Fruit fly (Drosophila melanogaster) whole organism, embryonic: ENCODE data around the gene Cpsf5.
A peak's percentile ranks its signal among the peaks of the same experiment; 100 is the strongest.

Source experiments
- Bteb2 ChIP-seq: fragments of 200-800 bp; sonication (Bioruptor generic); optimal IDR thresholded peaks from 2 replicates; lab custom pipeline; 2016; ENCODE audit warnings: missing biosample characterization, missing genetic modification characterization
- CG10267 ChIP-seq: fragments of 200-800 bp; sonication (Bioruptor generic); optimal IDR thresholded peaks from 2 replicates; lab custom pipeline; 2018; ENCODE audit warnings: missing biosample characterization, mild to moderate bottlenecking, missing genetic modification characterization, moderate library complexity
- CG10321 ChIP-seq: fragments of 200-800 bp; sonication (Bioruptor generic); IDR thresholded peaks from 2 replicates; pipeline ENCODE4 v1.3.6; 2022; ENCODE audit warnings: missing biosample characterization, missing genetic modification characterization
- CG12155 ChIP-seq: fragments of 200-800 bp; sonication (Bioruptor generic); optimal IDR thresholded peaks from 3 replicates; lab custom pipeline; 2016; ENCODE audit warnings: missing biosample characterization, missing genetic modification characterization
- CG2678 ChIP-seq: fragments of 200-800 bp; sonication (Bioruptor generic); optimal IDR thresholded peaks from 3 replicates; lab custom pipeline; 2019; ENCODE audit warnings: missing biosample characterization, mild to moderate bottlenecking, missing genetic modification characterization, moderate library complexity
- CG31224 ChIP-seq: fragments of 200-800 bp; sonication (Bioruptor generic); IDR thresholded peaks from 2 replicates; pipeline ENCODE4 v1.3.6; 2022; ENCODE audit warnings: missing biosample characterization, missing genetic modification characterization
- CG3407 ChIP-seq: fragments of 200-800 bp; sonication (Bioruptor generic); optimal IDR thresholded peaks from 2 replicates; lab custom pipeline; 2018; ENCODE audit warnings: missing biosample characterization, mild to moderate bottlenecking, missing genetic modification characterization
- CG34376 ChIP-seq: fragments of 200-800 bp; sonication (Bioruptor generic); optimal IDR thresholded peaks from 2 replicates; lab custom pipeline; 2018; ENCODE audit warnings: missing biosample characterization, mild to moderate bottlenecking, missing genetic modification characterization
- CG34422 ChIP-seq: fragments of 200-800 bp; sonication (Bioruptor generic); IDR thresholded peaks from 3 replicates; pipeline ENCODE4 v1.3.6; 2022; ENCODE audit warnings: missing biosample characterization, missing genetic modification characterization
- CG4854 ChIP-seq: fragments of 200-800 bp; sonication (Bioruptor generic); optimal IDR thresholded peaks from 2 replicates; lab custom pipeline; 2016; ENCODE audit warnings: missing biosample characterization, missing genetic modification characterization, inconsistent platforms
- CG6765 ChIP-seq: fragments of 200-800 bp; sonication (Bioruptor generic); optimal IDR thresholded peaks from 3 replicates; lab custom pipeline; 2017; ENCODE audit warnings: missing biosample characterization, mild to moderate bottlenecking, missing genetic modification characterization
- CG8359 ChIP-seq: fragments of 200-800 bp; sonication (Bioruptor generic); optimal IDR thresholded peaks from 2 replicates; lab custom pipeline; 2017; ENCODE audit warnings: missing biosample characterization, mild to moderate bottlenecking, missing genetic modification characterization, borderline replicate concordance
- CG8388 ChIP-seq: fragments of 200-800 bp; sonication (Bioruptor generic); optimal IDR thresholded peaks from 2 replicates; lab custom pipeline; 2019; ENCODE audit warnings: missing biosample characterization, mild to moderate bottlenecking, missing genetic modification characterization, moderate library complexity
- D19A ChIP-seq: fragments of 200-800 bp; optimal IDR thresholded peaks from 3 replicates; lab custom pipeline; 2019; ENCODE audit warnings: missing biosample characterization, mild to moderate bottlenecking, missing genetic modification characterization, moderate library complexity
- Dll ChIP-seq: fragments of 200-800 bp; sonication (Bioruptor generic); IDR thresholded peaks from 4 replicates; pipeline ENCODE4 v1.3.6; 2022; ENCODE audit warnings: missing biosample characterization, missing genetic modification characterization; ENCODE audit not compliant: partially characterized antibody
- Doc3 ChIP-seq: fragments of 200-800 bp; sonication (Bioruptor generic); IDR thresholded peaks from 3 replicates; pipeline ENCODE4 v1.3.6; 2022; ENCODE audit warnings: missing biosample characterization, missing genetic modification characterization; ENCODE audit not compliant: partially characterized antibody
- Hey ChIP-seq: fragments of 200-800 bp; sonication (Bioruptor generic); optimal IDR thresholded peaks from 3 replicates; lab custom pipeline; 2018; ENCODE audit warnings: missing biosample characterization, mild to moderate bottlenecking, missing genetic modification characterization
- Hmx ChIP-seq: fragments of 200-800 bp; sonication (Bioruptor generic); optimal IDR thresholded peaks from 2 replicates; lab custom pipeline; 2016; ENCODE audit warnings: missing biosample characterization, missing genetic modification characterization
- Lhr ChIP-seq: fragments of 200-800 bp; sonication (Bioruptor generic); optimal IDR thresholded peaks from 3 replicates; lab custom pipeline; 2017; ENCODE audit warnings: mild to moderate bottlenecking, missing biosample characterization, missing genetic modification reagents, missing genetic modification characterization
- Max ChIP-seq: fragments of 200-800 bp; sonication (Bioruptor generic); optimal IDR thresholded peaks from 2 replicates; lab custom pipeline; 2016; ENCODE audit warnings: missing biosample characterization, mild to moderate bottlenecking, missing genetic modification characterization
- Med ChIP-seq: fragments of 200-800 bp; sonication (Bioruptor generic); peaks from one replicate; lab custom pipeline; 2016; ENCODE audit warnings: missing biosample characterization, missing genetic modification characterization, mild to moderate bottlenecking, inconsistent platforms, moderate library complexity
- PHDP ChIP-seq: fragments of 200-800 bp; sonication (Bioruptor generic); optimal IDR thresholded peaks from 3 replicates; lab custom pipeline; 2018; ENCODE audit warnings: missing biosample characterization, mild to moderate bottlenecking, missing genetic modification characterization, moderate library complexity
- Pdp1 ChIP-seq, 2 experiments: fragments of 200-800 bp; sonication (Bioruptor generic); optimal IDR thresholded peaks; 3 replicates each; lab custom pipeline; 2016; ENCODE audit warnings: missing biosample characterization in 2 of 2, missing genetic modification characterization in 2 of 2, mild to moderate bottlenecking in 1 of 2, moderate library complexity in 1 of 2
- Sry-δ ChIP-seq: fragments of 200-800 bp; sonication (Bioruptor generic); optimal IDR thresholded peaks from 2 replicates; lab custom pipeline; 2016; ENCODE audit warnings: missing biosample characterization, missing genetic modification characterization
- ap ChIP-seq: fragments of 200-800 bp; sonication (Bioruptor generic); IDR thresholded peaks from 2 replicates; pipeline ENCODE4 v1.3.6; 2022; ENCODE audit warnings: missing biosample characterization, missing genetic modification characterization
- ase ChIP-seq: fragments of 200-800 bp; sonication (Bioruptor generic); IDR thresholded peaks from 3 replicates; pipeline ENCODE4 v1.3.6; 2022; ENCODE audit warnings: missing biosample characterization, missing genetic modification characterization
- bbx ChIP-seq: fragments of 200-800 bp; sonication (Bioruptor generic); IDR thresholded peaks from 2 replicates; pipeline ENCODE4 v1.3.6; 2022; ENCODE audit warnings: missing biosample characterization, missing genetic modification characterization; ENCODE audit not compliant: partially characterized antibody
- chinmo ChIP-seq: fragments of 200-800 bp; sonication (Bioruptor generic); IDR thresholded peaks from 4 replicates; pipeline ENCODE4 v1.3.6; 2022; ENCODE audit warnings: missing biosample characterization, missing genetic modification characterization; ENCODE audit not compliant: partially characterized antibody
- cwo ChIP-seq: fragments of 200-800 bp; sonication (Bioruptor generic); optimal IDR thresholded peaks from 3 replicates; lab custom pipeline; 2017; ENCODE audit warnings: missing biosample characterization, missing genetic modification characterization, mild to moderate bottlenecking, moderate library complexity, missing genetic modification reagents
- dimm ChIP-seq: fragments of 200-800 bp; sonication (Bioruptor generic); IDR thresholded peaks from 2 replicates; pipeline ENCODE4 v1.3.6; 2022; ENCODE audit warnings: missing biosample characterization, missing genetic modification characterization
- disco-r ChIP-seq: fragments of 200-800 bp; sonication (Bioruptor generic); optimal IDR thresholded peaks from 2 replicates; lab custom pipeline; 2016; ENCODE audit warnings: missing biosample characterization, missing genetic modification characterization
- dysf ChIP-seq: fragments of 200-800 bp; sonication (Bioruptor generic); IDR thresholded peaks from 3 replicates; pipeline ENCODE4 v1.3.6; 2022; ENCODE audit warnings: missing biosample characterization, missing genetic modification characterization
- fu2 ChIP-seq: fragments of 200-800 bp; sonication (Bioruptor generic); optimal IDR thresholded peaks from 2 replicates; lab custom pipeline; 2016; ENCODE audit warnings: missing biosample characterization, missing genetic modification characterization
- grn ChIP-seq: fragments of 200-800 bp; sonication (Bioruptor generic); optimal IDR thresholded peaks from 3 replicates; lab custom pipeline; 2017; ENCODE audit warnings: missing biosample characterization, missing genetic modification characterization
- gro ChIP-seq: fragments of 200-800 bp; sonication (Bioruptor generic); optimal IDR thresholded peaks from 2 replicates; lab custom pipeline; 2016; ENCODE audit warnings: missing biosample characterization, missing genetic modification characterization
- jigr1 ChIP-seq: fragments of 200-800 bp; sonication (Bioruptor generic); IDR thresholded peaks from 3 replicates; pipeline ENCODE4 v1.3.6; 2022; ENCODE audit warnings: missing biosample characterization, missing genetic modification characterization
- jing ChIP-seq: fragments of 200-800 bp; sonication (Bioruptor generic); optimal IDR thresholded peaks from 2 replicates; lab custom pipeline; 2018; ENCODE audit warnings: missing biosample characterization, mild to moderate bottlenecking, missing genetic modification characterization
- lmd ChIP-seq: fragments of 200-800 bp; sonication (Bioruptor generic); IDR thresholded peaks from 2 replicates; pipeline ENCODE4 v1.3.6; 2022; ENCODE audit warnings: missing biosample characterization, missing genetic modification characterization
- lov ChIP-seq, 2 experiments: fragments of 200-800 bp in 1 of 2; fragments of >200 bp in 1 of 2; sonication (Bioruptor generic) in 1 of 2; IDR thresholded peaks in 1 of 2; optimal IDR thresholded peaks in 1 of 2; 2 replicates in 1 of 2; 3 replicates in 1 of 2; pipeline versions ENCODE4 v1.3.6 to Lab custom; 2017 to 2022; ENCODE audit warnings: missing biosample characterization in 1 of 2, missing genetic modification characterization in 1 of 2
- mirr ChIP-seq: fragments of 200-800 bp; sonication (Bioruptor generic); optimal IDR thresholded peaks from 3 replicates; lab custom pipeline; 2018; ENCODE audit warnings: missing biosample characterization, mild to moderate bottlenecking, missing genetic modification characterization
- pfk ChIP-seq: fragments of 200-800 bp; sonication (Bioruptor generic); optimal IDR thresholded peaks from 2 replicates; lab custom pipeline; 2018; ENCODE audit warnings: missing biosample characterization, mild to moderate bottlenecking, missing genetic modification characterization, moderate library complexity
- sd ChIP-seq: fragments of 200-800 bp; sonication (Bioruptor generic); optimal IDR thresholded peaks from 3 replicates; lab custom pipeline; 2018; ENCODE audit warnings: missing biosample characterization, mild to moderate bottlenecking, missing genetic modification characterization, moderate library complexity
- sug ChIP-seq: fragments of 200-800 bp; optimal IDR thresholded peaks from 2 replicates; lab custom pipeline; 2019; ENCODE audit warnings: missing biosample characterization, mild to moderate bottlenecking, missing genetic modification characterization, moderate library complexity
- tio ChIP-seq: fragments of 200-800 bp; sonication (Bioruptor generic); optimal IDR thresholded peaks from 2 replicates; lab custom pipeline; 2017; ENCODE audit warnings: missing biosample characterization, missing genetic modification characterization, inconsistent platforms
- toy ChIP-seq: fragments of 200-800 bp; sonication (Bioruptor generic); IDR thresholded peaks from 2 replicates; pipeline ENCODE4 v1.3.6; 2022; ENCODE audit warnings: missing biosample characterization, missing genetic modification characterization
- twi ChIP-seq: fragments of 200-800 bp; optimal IDR thresholded peaks from 2 replicates; lab custom pipeline; 2019; ENCODE audit warnings: missing biosample characterization, mild to moderate bottlenecking, missing genetic modification characterization, moderate library complexity
- unc-4 ChIP-seq: fragments of 200-800 bp; sonication (Bioruptor generic); IDR thresholded peaks from 2 replicates; pipeline ENCODE4 v1.3.6; 2022; ENCODE audit warnings: missing biosample characterization, missing genetic modification characterization; ENCODE audit not compliant: partially characterized antibody
- usp ChIP-seq: fragments of >200 bp; optimal IDR thresholded peaks from 2 replicates; lab custom pipeline; 2017; ENCODE audit warnings: missing biosample characterization, missing genetic modification characterization
- wek ChIP-seq: fragments of 200-800 bp; sonication (Bioruptor generic); optimal IDR thresholded peaks from 3 replicates; lab custom pipeline; 2018; ENCODE audit warnings: missing biosample characterization, mild to moderate bottlenecking, missing genetic modification characterization, moderate library complexity

Cpsf5 gene

dm6 chr3L:9451522-9452118, 40.8 kb downstream of the Cpsf5 start, which contains the start of the genes CG3448 and ghi (continued):
- TF ChIP-seq lov (optimal IDR thresholded peaks at IDR 0.05; lab: Kevin White, UChicago) (no peak), lov (GFP tag; IDR thresholded peaks at IDR 0.05; lab: Robert Waterston, UW) (no peak), Pdp1 (GFP tag; optimal IDR thresholded peaks at IDR 0.05; lab: Kevin White, UChicago) (peak; percentile 51 to 67), dimm (GFP tag; lab: Robert Waterston, UW) (no peak), pfk (GFP tag; lab: Kevin White, UChicago) (no peak), Hmx (GFP tag; lab: Kevin White, UChicago) (no peak), disco-r (GFP tag; lab: Kevin White, UChicago) (no peak), wek (GFP tag; lab: Kevin White, UChicago) (peak; percentile 6), ap (GFP tag; lab: Robert Waterston, UW) (no peak), CG6765 (GFP tag; lab: Kevin White, UChicago) (no peak), CG4854 (peak; percentile 0), CG31224 (GFP tag; lab: Robert Waterston, UW) (peak; percentile 40), lmd (peak; percentile 73), Dll (GFP tag; lab: Robert Waterston, UW) (peak; percentile 77), ase (GFP tag; lab: Robert Waterston, UW) (no peak), CG34422 (GFP tag; lab: Robert Waterston, UW) (peak; percentile 58; the same call in 1 of the 3 replicates), CG8388 (GFP tag; lab: Kevin White, UChicago) (peak; percentile 51), usp (no peak), PHDP (tag; lab: Kevin White, UChicago) (peak; percentile 54), Doc3 (GFP tag; lab: Robert Waterston, UW) (peak; percentile 65; the same call in 2 of the 3 replicates), jigr1 (GFP tag; lab: Robert Waterston, UW) (no peak), unc-4 (GFP tag; lab: Robert Waterston, UW) (peak; percentile 70), CG10321 (no peak), Lhr (GFP tag; lab: Kevin White, UChicago) (peak; percentile 13), D19A (tag; lab: Kevin White, UChicago) (peak; percentile 45), Bteb2 (GFP tag; lab: Kevin White, UChicago) (no peak), CG2678 (peak; percentile 81), Sry-δ (GFP tag; lab: Kevin White, UChicago) (peak; percentile 63), chinmo (GFP tag; lab: Robert Waterston, UW) (peak; percentile 80; the same call in 3 of the 4 replicates), CG3407 (GFP tag; lab: Kevin White, UChicago) (no peak), tio (GFP tag; lab: Kevin White, UChicago) (no peak), Max (GFP tag; lab: Kevin White, UChicago) (peak; percentile 68), CG8359 (GFP tag; lab: Kevin White, UChicago) (no peak), jing (no peak), fu2 (GFP tag; lab: Kevin White, UChicago) (no peak)

DNA sequence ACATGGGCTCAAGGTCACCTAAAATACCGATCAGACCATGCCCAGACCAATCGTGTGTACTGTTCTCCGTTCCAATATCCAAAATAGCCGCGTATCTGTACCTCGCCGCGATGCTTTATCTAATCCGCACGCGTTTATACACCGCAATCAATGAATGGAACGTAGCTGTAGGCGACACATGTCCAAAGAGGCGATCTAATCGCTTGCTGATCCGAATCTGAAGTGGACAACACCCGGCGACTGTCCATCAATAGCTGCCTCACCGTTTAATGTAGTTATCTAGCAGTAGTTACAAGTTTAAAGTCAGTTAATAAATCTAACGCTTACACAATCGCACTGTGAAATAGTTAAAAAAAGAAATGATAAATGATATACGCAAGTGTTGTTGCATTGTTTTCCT, 41.6 kb downstream of the Cpsf5 start:
- TF ChIP-seq gro (GFP tag; lab: Kevin White, UChicago) (peak; percentile 5), cwo (GFP tag; lab: Kevin White, UChicago) (peak; percentile 63), mirr (GFP tag; lab: Kevin White, UChicago) (peak; percentile 95), bbx (GFP tag; lab: Robert Waterston, UW) (0 out of 2 replicates have a peak, but pooled peaks have one; percentile 31), Med (GFP tag; lab: Kevin White, UChicago) (peak; percentile 57), CG12155 (GFP tag; lab: Kevin White, UChicago) (no peak), sug (peak; percentile 77), toy (GFP tag; lab: Robert Waterston, UW) (no peak), grn (GFP tag; lab: Kevin White, UChicago) (peak; percentile 94), twi (no peak), Pdp1 (GFP tag; optimal IDR thresholded peaks at IDR 0.05; lab: Kevin White, UChicago) (peak in 1 of 2 experiments; percentile 28), dysf (GFP tag; lab: Robert Waterston, UW) (0 out of 3 replicates have a peak, but pooled peaks have one; percentile 16), CG34376 (GFP tag; lab: Kevin White, UChicago) (peak; percentile 85), sd (tag; lab: Kevin White, UChicago) (peak; percentile 14), Hey (tag; lab: Kevin White, UChicago) (peak; percentile 90), CG10267 (tag; lab: Kevin White, UChicago) (no peak)
